Worm (Caenorhabditis elegans) whole organism, mixed stage, embryonic: Measurements from ENCODE around the gene alfa-1.

Experiments used
- M03D4.4 ChIP-seq: sonication (generic microtip); optimal IDR thresholded peaks from 2 replicates; lab custom pipeline; 2017; ENCODE audit warnings: mild to moderate bottlenecking, missing genetic modification characterization, missing compliant biosample characterization
- blmp-1 ChIP-seq: fragments of 150-350 bp; optimal IDR thresholded peaks from 2 replicates; lab custom pipeline; 2014; ENCODE audit warnings: missing biosample characterization, missing genetic modification characterization
- cnd-1 ChIP-seq: fragments of 200-800 bp; sonication (Bioruptor generic); optimal IDR thresholded peaks from 2 replicates; lab custom pipeline; 2018; ENCODE audit warnings: mild to moderate bottlenecking, missing genetic modification characterization, missing compliant biosample characterization
- hlh-1 ChIP-seq: fragments of 150-350 bp; optimal IDR thresholded peaks from 2 replicates; lab custom pipeline; 2014; ENCODE audit warnings: missing biosample characterization, missing genetic modification reagents, missing genetic modification characterization
- mab-5 ChIP-seq: fragments of 150-350 bp; optimal IDR thresholded peaks from 2 replicates; lab custom pipeline; 2014; ENCODE audit warnings: missing biosample characterization, missing genetic modification characterization
- nhr-12 ChIP-seq: fragments of 150-350 bp; optimal IDR thresholded peaks from 2 replicates; lab custom pipeline; 2014; ENCODE audit warnings: missing biosample characterization, missing genetic modification characterization
- nhr-28 ChIP-seq: fragments of 150-350 bp; optimal IDR thresholded peaks from 2 replicates; lab custom pipeline; 2014; ENCODE audit warnings: missing biosample characterization, missing genetic modification characterization
- pha-4 ChIP-seq: fragments of 150-350 bp; optimal IDR thresholded peaks from 2 replicates; lab custom pipeline; 2018; ENCODE audit warnings: missing biosample characterization, missing genetic modification reagents, missing genetic modification characterization
- sem-2 ChIP-seq: fragments of 200-800 bp; sonication (Bioruptor generic); optimal IDR thresholded peaks from 2 replicates; lab custom pipeline; 2018; ENCODE audit warnings: mild to moderate bottlenecking, missing genetic modification characterization, missing compliant biosample characterization
- unc-39 ChIP-seq: fragments of 150-350 bp; optimal IDR thresholded peaks from 2 replicates; lab custom pipeline; 2014; ENCODE audit warnings: missing biosample characterization, missing genetic modification characterization
- unc-62 ChIP-seq: fragments of 150-350 bp; optimal IDR thresholded peaks from 2 replicates; lab custom pipeline; 2014; ENCODE audit warnings: missing biosample characterization, missing genetic modification reagents, missing genetic modification characterization

ce11 chrII:7642016-7642653, 20.2 kb downstream of the alfa-1 start:
- TF ChIP-seq cnd-1 (tag; lab: Kevin White, UChicago) (no peak), sem-2 (GFP tag; lab: Kevin White, UChicago) (no peak), mab-5 (no peak), unc-62 (GFP tag; lab: Kevin White, UChicago) (peak; percentile 77), nhr-12 (tag; lab: Kevin White, UChicago) (no peak), nhr-28 (tag; lab: Kevin White, UChicago) (no peak), unc-39 (tag; lab: Kevin White, UChicago) (no peak), blmp-1 (tag; lab: Kevin White, UChicago) (no peak), pha-4 (tag; lab: Kevin White, UChicago) (no peak), M03D4.4 (tag; lab: Kevin White, UChicago) (no peak), hlh-1 (no peak)
